Worm (Caenorhabditis elegans) whole organism, young adult: Measurements from ENCODE around the gene T28F3.8.

Experiments
- B0035.1 ChIP-seq: sonication (generic microtip); optimal IDR thresholded peaks from 2 replicates; lab custom pipeline; 2016; ENCODE audit warnings: missing genetic modification characterization, mild to moderate bottlenecking, missing compliant biosample characterization, missing genotype, missing genetic modification reagents
- ZK185.1 ChIP-seq: sonication (generic microtip); optimal IDR thresholded peaks from 2 replicates; lab custom pipeline; 2016; ENCODE audit warnings: mild to moderate bottlenecking, missing genetic modification characterization, missing compliant biosample characterization; ENCODE audit not compliant: poor library complexity, severe bottlenecking
- ceh-58 ChIP-seq: fragments of 200-800 bp; sonication (Bioruptor generic); IDR thresholded peaks from 2 replicates; pipeline ENCODE4 v1.3.6; 2022; ENCODE audit warnings: missing genetic modification characterization, missing compliant biosample characterization
- ceh-79 ChIP-seq: sonication (generic microtip); optimal IDR thresholded peaks from 2 replicates; lab custom pipeline; 2017; ENCODE audit warnings: mild to moderate bottlenecking, missing genetic modification characterization, missing compliant biosample characterization
- dpl-1 ChIP-seq: fragments of 150-350 bp; optimal IDR thresholded peaks from 2 replicates; lab custom pipeline; 2014; ENCODE audit warnings: missing biosample characterization, missing genetic modification reagents, missing genetic modification characterization
- lag-1 ChIP-seq: fragments of 200-800 bp; sonication (Bioruptor generic); IDR thresholded peaks from 2 replicates; pipeline ENCODE4 v1.3.6; 2022; ENCODE audit warnings: missing genetic modification reagents, missing genetic modification characterization, missing compliant biosample characterization
- nhr-27 ChIP-seq: fragments of 200-800 bp; sonication (Bioruptor generic); optimal IDR thresholded peaks from 2 replicates; lab custom pipeline; 2018; ENCODE audit warnings: mild to moderate bottlenecking, missing genetic modification characterization, moderate library complexity, missing compliant biosample characterization
- repo-1 ChIP-seq: sonication (generic microtip); optimal IDR thresholded peaks from 2 replicates; lab custom pipeline; 2017; ENCODE audit warnings: mild to moderate bottlenecking, missing genetic modification characterization, missing compliant biosample characterization
- ztf-26 ChIP-seq: sonication (generic microtip); optimal IDR thresholded peaks from 2 replicates; lab custom pipeline; 2017; ENCODE audit warnings: missing genetic modification characterization, missing compliant biosample characterization

DNA sequence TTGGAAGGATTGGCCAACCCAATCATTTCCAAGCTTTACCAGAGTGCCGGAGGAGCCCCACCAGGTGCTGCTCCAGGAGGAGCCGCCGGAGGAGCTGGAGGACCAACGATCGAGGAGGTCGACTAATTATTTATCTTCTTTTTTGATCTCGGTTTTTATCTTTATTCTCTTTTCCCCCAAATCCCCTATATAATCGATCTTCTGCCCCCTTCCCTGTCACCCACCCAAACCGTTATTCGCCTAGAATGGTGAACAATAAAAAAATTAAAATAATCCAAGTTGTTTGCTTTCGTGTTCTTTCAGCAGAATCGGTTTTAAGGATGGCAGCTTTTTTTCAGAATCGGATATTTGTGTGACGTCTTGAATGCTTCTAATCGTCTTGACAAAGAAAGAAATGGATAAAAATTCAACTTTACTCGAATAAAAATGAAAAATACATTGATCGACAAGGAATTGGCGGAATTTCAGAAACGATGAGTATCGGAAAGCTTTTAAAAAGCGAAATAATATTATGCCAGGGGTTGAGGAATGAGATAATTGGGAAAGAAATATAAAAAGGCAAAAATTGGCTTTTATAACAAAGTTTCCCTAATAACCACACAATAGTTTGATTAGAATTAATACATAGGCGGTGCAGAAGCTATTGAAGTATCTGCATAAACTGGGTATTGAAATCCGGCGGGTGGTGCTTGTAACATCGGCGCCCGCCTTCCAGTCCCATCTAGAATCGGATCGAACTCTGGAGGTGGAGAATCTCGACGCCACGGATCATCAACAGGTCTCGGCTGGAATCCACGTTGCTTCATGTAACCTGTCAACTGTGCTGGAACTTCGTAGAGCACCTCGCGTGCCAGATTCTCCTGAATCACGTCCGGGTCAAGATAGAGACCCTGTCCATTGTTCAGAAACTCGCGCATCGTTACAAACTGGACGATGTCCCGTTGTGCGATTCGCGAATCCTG lies 25.8 kb downstream of the T28F3.8 start:
- TF ChIP-seq ceh-58 (GFP tag; lab: Robert Waterston, UW) (peak; percentile 89; the same call in 1 of the 2 replicates), dpl-1 (no peak), ztf-26 (tag; lab: Kevin White, UChicago) (peak; percentile 59), ZK185.1 (tag; lab: Kevin White, UChicago) (peak; percentile 67), B0035.1 (tag; lab: Kevin White, UChicago) (peak; percentile 79), nhr-27 (tag; lab: Kevin White, UChicago) (peak; percentile 73), repo-1 (tag; lab: Kevin White, UChicago) (peak; percentile 97), lag-1 (GFP tag; lab: Robert Waterston, UW) (no peak), ceh-79 (tag; lab: Kevin White, UChicago) (peak; percentile 82)
